Worm (Caenorhabditis elegans): ENCODE data around the gene athp-2.

DNA sequence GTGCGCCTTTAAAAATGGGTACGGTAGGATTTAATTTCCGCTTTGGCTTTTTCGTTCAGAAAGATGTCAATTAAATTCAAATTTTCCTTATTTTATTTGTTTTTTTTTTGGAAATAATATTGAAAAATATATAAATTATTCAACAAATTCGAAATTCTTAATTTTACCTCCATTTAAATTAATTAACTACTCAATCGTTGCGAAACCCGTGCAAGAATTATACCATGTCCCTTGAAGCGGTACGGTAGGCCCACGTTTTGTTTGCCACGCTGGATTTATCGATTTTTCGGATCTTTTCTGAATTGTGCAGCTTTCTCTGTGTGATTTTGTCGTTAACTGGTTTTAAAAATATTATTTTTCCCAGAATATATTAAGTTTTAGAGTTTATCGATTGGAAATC lies 19.5 kb upstream of the athp-2 start, which contains the start of gene Y52E8A.2:
- TF ChIP-seq pha-4 (GFP tag; IDR thresholded peaks at IDR 0.05) (no peak), pha-4 (tag; optimal IDR thresholded peaks at IDR 0.05) (no peak), mdt-29 (GFP tag; IDR thresholded peaks at IDR 0.05) (no peak), R02D3.7 (tag; optimal IDR thresholded peaks at IDR 0.05) (no peak), aha-1 (tag) (no peak), set-16 (GFP tag; IDR thresholded peaks at IDR 0.05) (no peak), nhr-237 (tag; optimal IDR thresholded peaks at IDR 0.05) (no peak), jun-1 (tag; optimal IDR thresholded peaks at IDR 0.05) (no peak)

Data from whole organism, L4 larva.